Fruit fly (Drosophila melanogaster) whole organism: ENCODE measurements around the gene Ir76b.

Experiments
- CG8478 ChIP-seq: fragments of >200 bp; optimal IDR thresholded peaks from 2 replicates; lab custom pipeline; 2018; ENCODE audit warnings: inconsistent platforms
- Dll ChIP-seq: fragments of >200 bp; optimal IDR thresholded peaks from 2 replicates; lab custom pipeline; 2017
- EcR ChIP-seq, 2 experiments: fragments of >200 bp; optimal IDR thresholded peaks; 2 replicates each; lab custom pipeline; 2017; ENCODE audit warnings: missing biosample characterization in 2 of 2, missing genetic modification characterization in 2 of 2, missing genetic modification reagents in 2 of 2
- pan ChIP-seq: fragments of >200 bp; optimal IDR thresholded peaks from 2 replicates; lab custom pipeline; 2017
- psq ChIP-seq: fragments of >200 bp; optimal IDR thresholded peaks from 2 replicates; lab custom pipeline; 2017
- usp ChIP-seq: fragments of >200 bp; optimal IDR thresholded peaks from 2 replicates; lab custom pipeline; 2017; ENCODE audit warnings: missing biosample characterization, missing genetic modification characterization, mixed read lengths

dm6 chr3L:20112797-20113368 is 1.5 kb upstream of the Ir76b start, which contains the start of gene CG14187:
- TF ChIP-seq EcR (GFP tag; optimal IDR thresholded peaks at IDR 0.05; lab: Kevin White, UChicago) (no peak), CG8478 (no peak), psq (no peak), pan (lab: Kevin White, UChicago) (no peak), usp (GFP tag; lab: Kevin White, UChicago) (no peak), Dll (no peak)
